Worm (Caenorhabditis elegans) whole organism, L3 larva: ENCODE measurements around the gene str-209.
A peak's percentile ranks its signal among the peaks of the same experiment; 100 is the strongest.
"Not testable (repeated sequence)": the region's sequence is repeated elsewhere in the genome, so short reads cannot be mapped to it uniquely, and the experiment has no call there.

Experiments
- R02D3.7 ChIP-seq: fragments of 150-350 bp; optimal IDR thresholded peaks from 2 replicates; lab custom pipeline; 2014; ENCODE audit warnings: missing biosample characterization, missing genetic modification characterization
- ZK546.5 ChIP-seq: sonication (generic microtip); optimal IDR thresholded peaks from 2 replicates; lab custom pipeline; 2017; ENCODE audit warnings: missing biosample characterization, missing genetic modification characterization
- aly-2 ChIP-seq: fragments of 150-350 bp; optimal IDR thresholded peaks from 2 replicates; lab custom pipeline; 2014; ENCODE audit warnings: missing biosample characterization, missing genetic modification characterization
- ama-1 ChIP-seq: fragments of 150-350 bp; optimal IDR thresholded peaks from 2 replicates; lab custom pipeline; 2018
- ceh-16 ChIP-seq: sonication (generic microtip); optimal IDR thresholded peaks from 2 replicates; lab custom pipeline; 2017; ENCODE audit warnings: missing biosample characterization, missing genetic modification characterization
- ceh-28 ChIP-seq: fragments of 150-350 bp; optimal IDR thresholded peaks from 2 replicates; lab custom pipeline; 2014; ENCODE audit warnings: missing biosample characterization, missing genetic modification reagents, missing genetic modification characterization
- ceh-82 ChIP-seq: fragments of 150-350 bp; optimal IDR thresholded peaks from 2 replicates; lab custom pipeline; 2014; ENCODE audit warnings: missing biosample characterization, missing genetic modification characterization
- daf-12 ChIP-seq: fragments of 150-350 bp; optimal IDR thresholded peaks from 2 replicates; lab custom pipeline; 2014; ENCODE audit warnings: missing biosample characterization, missing genetic modification reagents, missing genetic modification characterization
- egl-5 ChIP-seq: fragments of 150-350 bp; optimal IDR thresholded peaks from 2 replicates; lab custom pipeline; 2017; ENCODE audit warnings: missing biosample characterization, missing genetic modification reagents, missing genetic modification characterization, inconsistent platforms
- elt-1 ChIP-seq: fragments of 150-350 bp; optimal IDR thresholded peaks from 2 replicates; lab custom pipeline; 2014; ENCODE audit warnings: missing biosample characterization, missing genetic modification characterization
- elt-3 ChIP-seq, 3 experiments: fragments of 150-350 bp in 1 of 3; sonication (generic microtip) in 2 of 3; optimal IDR thresholded peaks; 2 replicates in 2 of 3; 4 replicates in 1 of 3; lab custom pipeline; 2014 to 2017; ENCODE audit warnings: missing biosample characterization in 3 of 3, missing genetic modification characterization in 3 of 3
- eor-1 ChIP-seq, 2 experiments: fragments of 150-350 bp; optimal IDR thresholded peaks; 2 replicates each; lab custom pipeline; 2014 to 2018; ENCODE audit warnings: missing biosample characterization in 2 of 2, missing genetic modification characterization in 2 of 2
- fkh-10 ChIP-seq: sonication (generic microtip); optimal IDR thresholded peaks from 2 replicates; lab custom pipeline; 2017; ENCODE audit warnings: missing biosample characterization, missing genetic modification reagents, missing genetic modification characterization
- fkh-2 ChIP-seq: fragments of 150-350 bp; optimal IDR thresholded peaks from 2 replicates; lab custom pipeline; 2014; ENCODE audit warnings: missing biosample characterization, missing genetic modification reagents, missing genetic modification characterization
- fos-1 ChIP-seq: fragments of 150-350 bp; optimal IDR thresholded peaks from 2 replicates; lab custom pipeline; 2014; ENCODE audit warnings: missing biosample characterization, missing genetic modification characterization
- hmg-11 ChIP-seq: sonication (generic microtip); optimal IDR thresholded peaks from 2 replicates; lab custom pipeline; 2016; ENCODE audit warnings: missing genetic modification characterization, missing compliant biosample characterization
- jun-1 ChIP-seq: fragments of 150-350 bp; optimal IDR thresholded peaks from 2 replicates; lab custom pipeline; 2014; ENCODE audit warnings: missing biosample characterization, missing genetic modification reagents, missing genetic modification characterization
- lin-15B ChIP-seq: fragments of 150-350 bp; optimal IDR thresholded peaks from 2 replicates; lab custom pipeline; 2014; ENCODE audit warnings: missing biosample characterization, missing genetic modification characterization
- lin-39 ChIP-seq: fragments of 150-350 bp; optimal IDR thresholded peaks from 2 replicates; lab custom pipeline; 2018; ENCODE audit warnings: missing biosample characterization, missing genetic modification reagents, missing genetic modification characterization
- lsy-12 ChIP-seq: sonication (generic microtip); optimal IDR thresholded peaks from 2 replicates; lab custom pipeline; 2016; ENCODE audit warnings: mild to moderate bottlenecking, missing genetic modification characterization, missing compliant biosample characterization
- mdl-1 ChIP-seq: fragments of 150-350 bp; optimal IDR thresholded peaks from 2 replicates; lab custom pipeline; 2014; ENCODE audit warnings: missing biosample characterization, missing genetic modification characterization
- mml-1 ChIP-seq: fragments of 150-350 bp; sonication (generic microtip); optimal IDR thresholded peaks from 3 replicates; lab custom pipeline; 2014; ENCODE audit warnings: missing biosample characterization, missing genetic modification characterization
- nfya-1 ChIP-seq: sonication (generic microtip); optimal IDR thresholded peaks from 2 replicates; lab custom pipeline; 2017; ENCODE audit warnings: missing genetic modification characterization, mild to moderate bottlenecking, missing compliant biosample characterization, antibody characterized with exemption, moderate library complexity; ENCODE audit not compliant: insufficient read depth
- nhr-11 ChIP-seq: fragments of 150-350 bp; optimal IDR thresholded peaks from 2 replicates; lab custom pipeline; 2014; ENCODE audit warnings: missing biosample characterization, missing genetic modification characterization
- nhr-12 ChIP-seq: fragments of 150-350 bp; optimal IDR thresholded peaks from 2 replicates; lab custom pipeline; 2014; ENCODE audit warnings: missing biosample characterization, missing genetic modification characterization
- nhr-23 ChIP-seq: fragments of 150-350 bp; optimal IDR thresholded peaks from 2 replicates; lab custom pipeline; 2014; ENCODE audit warnings: missing biosample characterization, missing genetic modification reagents, missing genetic modification characterization
- nhr-25 ChIP-seq: sonication (generic microtip); optimal IDR thresholded peaks from 2 replicates; lab custom pipeline; 2017; ENCODE audit warnings: missing biosample characterization, missing genetic modification characterization
- nhr-43 ChIP-seq: sonication (generic microtip); optimal IDR thresholded peaks from 2 replicates; lab custom pipeline; 2016; ENCODE audit warnings: mild to moderate bottlenecking, missing genetic modification characterization, missing compliant biosample characterization; ENCODE audit not compliant: poor library complexity, severe bottlenecking
- nhr-67 ChIP-seq: fragments of 150-350 bp; optimal IDR thresholded peaks from 2 replicates; lab custom pipeline; 2014; ENCODE audit warnings: missing biosample characterization, missing genetic modification characterization
- nhr-76 ChIP-seq: fragments of 150-350 bp; sonication (generic microtip); optimal IDR thresholded peaks from 5 replicates; lab custom pipeline; 2014; ENCODE audit warnings: missing biosample characterization, missing genetic modification characterization
- nhr-77 ChIP-seq: fragments of 150-350 bp; optimal IDR thresholded peaks from 2 replicates; lab custom pipeline; 2014; ENCODE audit warnings: missing biosample characterization, missing genetic modification characterization
- pha-4 ChIP-seq: fragments of 150-350 bp; optimal IDR thresholded peaks from 2 replicates; lab custom pipeline; 2014; ENCODE audit warnings: missing biosample characterization, missing genetic modification reagents, missing genetic modification characterization
- skn-1 ChIP-seq: fragments of 150-350 bp; optimal IDR thresholded peaks from 2 replicates; lab custom pipeline; 2014; ENCODE audit warnings: missing biosample characterization, missing genetic modification characterization
- snpc-4 ChIP-seq: fragments of 150-350 bp; optimal IDR thresholded peaks from 2 replicates; lab custom pipeline; 2014; ENCODE audit warnings: missing biosample characterization, missing genetic modification characterization
- tbx-2 ChIP-seq: sonication (generic microtip); optimal IDR thresholded peaks from 2 replicates; lab custom pipeline; 2016; ENCODE audit warnings: mild to moderate bottlenecking, missing genetic modification characterization, missing compliant biosample characterization
- unc-39 ChIP-seq: sonication (generic microtip); optimal IDR thresholded peaks from 4 replicates; lab custom pipeline; 2017; ENCODE audit warnings: missing biosample characterization, missing genetic modification characterization
- zag-1 ChIP-seq: fragments of 150-350 bp; optimal IDR thresholded peaks from 2 replicates; lab custom pipeline; 2014; ENCODE audit warnings: missing biosample characterization, missing genetic modification characterization
- ztf-11 ChIP-seq: fragments of 150-350 bp; optimal IDR thresholded peaks from 2 replicates; lab custom pipeline; 2014; ENCODE audit warnings: missing biosample characterization, missing genetic modification characterization
- ztf-4 ChIP-seq: fragments of 150-350 bp; optimal IDR thresholded peaks from 2 replicates; lab custom pipeline; 2014; ENCODE audit warnings: missing biosample characterization, missing genetic modification characterization

str-209 gene

DNA sequence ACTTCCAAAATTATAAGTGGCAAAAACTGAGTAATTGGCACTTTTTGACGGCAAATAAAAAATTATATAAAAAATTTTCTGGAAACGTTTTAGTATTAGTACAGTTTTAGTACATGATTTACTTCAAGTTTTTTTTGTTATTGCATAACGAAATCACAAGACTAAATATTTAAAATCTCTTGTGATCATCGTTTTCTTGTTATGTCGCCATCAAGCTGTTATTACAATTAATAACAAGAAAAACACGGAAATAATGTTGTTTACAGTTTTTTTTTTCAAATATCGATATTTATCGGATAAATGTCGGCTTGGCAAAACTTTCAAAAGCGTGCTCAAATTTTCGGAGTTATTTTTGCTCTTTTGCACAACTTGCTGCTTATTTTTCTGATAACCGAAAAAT, at the start of gene str-209:
TSS of gene str-209 (plus strand) at position 301 of the 400 bp plus-strand sequence.
- no peak for TF ChIP-seq nhr-12 (tag; lab: Kevin White, UChicago)
- no peak for TF ChIP-seq ztf-4 (tag; lab: Kevin White, UChicago)
- TF ChIP-seq lin-15B (tag; lab: Kevin White, UChicago) = no peak
- TF ChIP-seq nhr-43 (tag; lab: Kevin White, UChicago) = no peak
- TF ChIP-seq eor-1 (tag; optimal IDR thresholded peaks at IDR 0.05; lab: Kevin White, UChicago) = no peak
- TF ChIP-seq zag-1 (tag; lab: Kevin White, UChicago) = no peak
- TF ChIP-seq nhr-11 (tag; lab: Kevin White, UChicago) = no peak
- TF ChIP-seq ama-1 (lab: Kevin White, UChicago) = no peak
- TF ChIP-seq unc-39 (tag; lab: Kevin White, UChicago) = no peak
- no peak for TF ChIP-seq lin-39 (tag; lab: Kevin White, UChicago)
- no peak for TF ChIP-seq ZK546.5 (tag; lab: Kevin White, UChicago)
- TF ChIP-seq snpc-4 = no peak

DNA sequence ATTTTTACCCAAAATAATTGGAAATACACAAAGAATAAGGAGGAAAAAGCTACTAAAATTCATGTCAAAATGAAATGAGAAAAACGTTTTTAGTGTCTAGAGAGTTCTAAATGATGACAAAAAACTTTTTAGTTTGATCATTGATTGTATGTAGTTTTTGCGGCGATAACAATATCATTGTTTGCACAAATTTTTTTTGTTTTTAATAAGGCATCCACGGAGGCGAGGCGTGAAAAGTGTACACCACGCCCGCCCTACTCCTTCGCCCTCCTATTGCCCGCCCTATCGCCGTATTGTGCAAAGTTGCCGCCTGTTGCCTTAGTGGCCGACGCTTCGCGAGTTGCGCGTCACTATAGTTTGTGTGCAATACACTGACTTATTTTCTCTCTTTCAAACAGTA, 48.7 kb upstream of the str-209 start, which contains the start of gene ugt-10:
TSS of gene ugt-10 (minus strand) at position 101 of the 400 bp plus-strand sequence.
- not testable (repeated sequence) for TF ChIP-seq nfya-1 (tag; lab: Kevin White, UChicago); R02D3.7 (tag; lab: Kevin White, UChicago); ceh-16

DNA sequence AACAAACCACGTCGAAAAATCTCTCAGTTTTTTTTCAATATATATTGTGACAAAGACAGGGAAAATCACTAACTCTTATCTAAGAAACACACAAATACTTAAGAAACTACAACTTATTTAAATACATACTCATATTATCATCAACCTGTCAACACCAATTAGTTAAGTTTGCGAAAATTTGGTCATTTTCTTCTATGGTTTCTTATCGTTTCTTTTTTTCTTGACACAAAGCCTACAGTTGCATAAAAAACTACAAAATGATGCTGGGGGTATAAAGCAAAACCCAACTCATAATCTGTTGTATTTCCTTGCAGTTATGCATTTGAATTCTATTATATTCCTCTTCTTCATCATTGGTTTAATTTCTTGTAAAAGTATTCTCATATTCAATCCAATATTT, 47.7 kb upstream of the str-209 start, which contains the start of gene ugt-67:
TSS of gene ugt-67 (plus strand) at position 301 of the 400 bp plus-strand sequence.
- TF ChIP-seq pha-4 (tag; lab: Kevin White, UChicago) = no peak
- TF ChIP-seq nhr-12 (tag; lab: Kevin White, UChicago) = no peak
- TF ChIP-seq hmg-11 (tag; lab: Kevin White, UChicago) = no peak
- no peak for TF ChIP-seq eor-1 (tag; optimal IDR thresholded peaks at IDR 0.05; lab: Kevin White, UChicago)

DNA sequence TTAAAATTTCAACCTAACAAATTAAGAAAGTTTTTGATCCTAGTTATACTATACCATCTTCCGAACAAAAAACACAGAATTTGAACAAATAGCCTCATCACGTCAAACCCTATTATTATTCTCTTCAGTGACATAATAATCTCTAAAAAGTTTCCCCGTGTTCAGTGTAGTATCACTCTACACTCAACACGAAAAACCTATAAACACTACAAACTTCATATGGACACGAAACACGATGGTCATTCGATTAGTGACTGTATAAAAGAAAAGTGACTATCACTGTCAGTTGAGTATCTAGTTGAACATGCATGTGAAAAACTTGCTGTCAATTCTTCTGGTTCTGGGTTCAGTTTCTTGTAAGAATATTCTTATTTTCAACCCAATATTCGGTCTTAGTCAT, 45.0 kb upstream of the str-209 start, which contains the start of gene ugt-8:
TSS of gene ugt-8 (plus strand) at position 235 of the 400 bp plus-strand sequence.
- no peak for TF ChIP-seq fkh-10 (GFP tag; lab: Kevin White, UChicago)
- no peak for TF ChIP-seq ceh-82 (tag; lab: Kevin White, UChicago)
- TF ChIP-seq elt-3 (tag; optimal IDR thresholded peaks at IDR 0.05; lab: Kevin White, UChicago) = no peak
- no peak for TF ChIP-seq skn-1
- TF ChIP-seq elt-1 = no peak
- TF ChIP-seq lin-15B (tag; lab: Kevin White, UChicago) = no peak
- TF ChIP-seq ztf-11 = no peak
- TF ChIP-seq pha-4 (tag; lab: Kevin White, UChicago) = no peak
- no peak for TF ChIP-seq ceh-16
- no peak for TF ChIP-seq lin-39 (tag; lab: Kevin White, UChicago)

DNA sequence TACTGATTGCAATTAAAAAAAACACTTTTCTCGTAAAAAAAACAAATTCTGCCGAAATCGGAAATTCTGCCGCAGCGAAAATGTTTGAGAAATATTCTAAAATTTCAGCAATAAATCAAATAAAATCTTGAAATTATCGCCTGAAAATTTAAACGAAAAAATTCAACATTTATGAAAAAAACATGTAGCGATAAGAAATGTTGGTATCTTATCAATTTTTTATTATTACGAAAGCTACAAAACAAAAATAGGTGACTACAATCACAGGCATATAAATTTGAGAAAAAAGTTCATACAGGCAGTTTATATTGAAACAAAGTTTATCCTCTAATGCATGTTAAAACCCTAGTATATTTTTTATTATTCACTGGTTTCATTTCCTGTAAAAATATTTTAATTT, 42.8 kb upstream of the str-209 start, which contains the start of gene ugt-14:
TSS of gene ugt-14 (plus strand) at position 301 of the 400 bp plus-strand sequence.
- no peak for TF ChIP-seq nhr-25 (tag; lab: Kevin White, UChicago)
- TF ChIP-seq nhr-77 = no peak
- TF ChIP-seq ztf-11 = no peak
- no peak for TF ChIP-seq aly-2 (tag; lab: Kevin White, UChicago)
- TF ChIP-seq nhr-23 (tag; lab: Kevin White, UChicago) = no peak
- no peak for TF ChIP-seq pha-4 (tag; lab: Kevin White, UChicago)
- no peak for TF ChIP-seq egl-5 (tag; lab: Kevin White, UChicago)
- no peak for TF ChIP-seq ceh-82 (tag; lab: Kevin White, UChicago)
- no peak for TF ChIP-seq fkh-10 (GFP tag; lab: Kevin White, UChicago)
- no peak for TF ChIP-seq daf-12 (tag; lab: Kevin White, UChicago)
- TF ChIP-seq, all 47 proteins: peak for 0

DNA sequence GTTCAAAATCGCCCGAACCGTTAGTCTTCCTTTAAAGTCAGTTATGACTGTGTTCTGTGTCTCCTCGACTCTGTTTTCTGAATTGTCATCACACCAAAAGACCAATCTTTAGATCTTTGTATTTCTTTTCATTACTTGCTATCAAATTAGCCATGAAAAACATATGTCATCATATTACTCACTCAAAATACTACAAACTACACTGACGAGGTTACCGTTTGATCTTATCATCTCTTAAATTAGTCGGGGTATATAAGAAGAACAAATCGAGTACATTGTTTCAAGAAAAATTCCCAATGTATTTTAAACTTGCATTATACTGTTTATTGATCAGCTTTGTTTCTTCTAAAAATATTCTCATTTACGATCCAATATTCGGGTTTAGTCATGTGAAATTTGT, 40.1 kb upstream of the str-209 start, which contains the start of gene ugt-13:
TSS of gene ugt-13 (plus strand) at position 294 of the 400 bp plus-strand sequence.
- TF ChIP-seq ama-1 (lab: Kevin White, UChicago) (no peak), elt-1 (peak; percentile 9), nhr-77 (no peak), egl-5 (tag; lab: Kevin White, UChicago) (no peak), nfya-1 (tag; lab: Kevin White, UChicago) (no peak), ceh-28 (no peak), ztf-11 (no peak), nhr-12 (tag; lab: Kevin White, UChicago) (no peak), ztf-4 (tag; lab: Kevin White, UChicago) (no peak), lin-15B (tag; lab: Kevin White, UChicago) (no peak), unc-39 (tag; lab: Kevin White, UChicago) (no peak), fkh-2 (tag; lab: Kevin White, UChicago) (no peak), tbx-2 (tag; lab: Kevin White, UChicago) (no peak), lsy-12 (no peak), nhr-43 (tag; lab: Kevin White, UChicago) (peak; percentile 49), nhr-67 (tag; lab: Kevin White, UChicago) (no peak), nhr-76 (tag; lab: Kevin White, UChicago) (no peak), fos-1 (tag; lab: Kevin White, UChicago) (no peak), jun-1 (tag; lab: Kevin White, UChicago) (no peak), lin-39 (tag; lab: Kevin White, UChicago) (no peak), daf-12 (tag; lab: Kevin White, UChicago) (no peak), nhr-23 (tag; lab: Kevin White, UChicago) (peak; percentile 54), nhr-25 (tag; lab: Kevin White, UChicago) (peak; percentile 58), ceh-82 (tag; lab: Kevin White, UChicago) (no peak), R02D3.7 (tag; lab: Kevin White, UChicago) (no peak), eor-1 (tag; optimal IDR thresholded peaks at IDR 0.05; lab: Kevin White, UChicago) (no peak), mml-1 (tag; lab: Kevin White, UChicago) (no peak), mdl-1 (tag; lab: Kevin White, UChicago) (no peak), skn-1 (no peak)
